Worm (Caenorhabditis elegans) whole organism, L4 larva: ENCODE results near the gene F53B3.5.
"Not testable (repeated sequence)": the region's sequence is repeated elsewhere in the genome, so short reads cannot be mapped to it uniquely, and the experiment has no call there.

Experiments used
- F37D6.2 ChIP-seq: sonication (generic microtip); optimal IDR thresholded peaks from 2 replicates; lab custom pipeline; 2016; ENCODE audit warnings: mild to moderate bottlenecking, missing genetic modification characterization, missing compliant biosample characterization
- F44E2.7 ChIP-seq: fragments of 200-800 bp; sonication (Bioruptor generic); IDR thresholded peaks from 2 replicates; pipeline ENCODE4 v2.1.2; 2022; ENCODE audit warnings: missing genetic modification characterization, missing compliant biosample characterization
- F49E8.2 ChIP-seq: sonication (generic microtip); optimal IDR thresholded peaks from 2 replicates; lab custom pipeline; 2016; ENCODE audit warnings: missing compliant biosample characterization, mild to moderate bottlenecking, missing genetic modification characterization, borderline replicate concordance
- R02D3.7 ChIP-seq: fragments of 150-350 bp; sonication (generic microtip); optimal IDR thresholded peaks from 3 replicates; lab custom pipeline; 2014; ENCODE audit warnings: missing biosample characterization, missing genetic modification characterization
- T20F7.1 ChIP-seq: fragments of 200-800 bp; sonication (Bioruptor generic); optimal IDR thresholded peaks from 2 replicates; lab custom pipeline; 2018; ENCODE audit warnings: mild to moderate bottlenecking, missing genetic modification characterization, missing compliant biosample characterization
- T26A8.4 ChIP-seq: fragments of 200-800 bp; sonication (Bioruptor generic); IDR thresholded peaks from 2 replicates; pipeline ENCODE4 v1.3.6; 2022; ENCODE audit warnings: missing genetic modification characterization, missing compliant biosample characterization
- Y105C5A.15 ChIP-seq: fragments of 200-800 bp; sonication (Bioruptor generic); IDR thresholded peaks from 2 replicates; pipeline ENCODE4 v1.3.6; 2022; ENCODE audit warnings: missing genetic modification characterization, missing compliant biosample characterization
- Y48G9A.11 ChIP-seq: fragments of 200-800 bp; sonication (Bioruptor generic); IDR thresholded peaks from 2 replicates; pipeline ENCODE4 v1.3.6; 2022; ENCODE audit warnings: missing genetic modification reagents, missing genetic modification characterization, missing compliant biosample characterization
- ZK337.2 ChIP-seq: fragments of 200-800 bp; sonication (Bioruptor generic); IDR thresholded peaks from 2 replicates; pipeline ENCODE4 v1.3.6; 2022; ENCODE audit warnings: missing genetic modification reagents, missing genetic modification characterization, missing compliant biosample characterization
- ZK546.5 ChIP-seq, 2 experiments: sonication (generic microtip); optimal IDR thresholded peaks; 2 replicates each; lab custom pipeline; 2017; ENCODE audit warnings: missing biosample characterization in 2 of 2, missing genetic modification characterization in 2 of 2
- aha-1 ChIP-seq: fragments of 150-350 bp; peaks from one replicate; lab custom pipeline; 2014; ENCODE audit warnings: missing biosample characterization, missing genetic modification characterization
- ama-1 ChIP-seq: fragments of 150-350 bp; optimal IDR thresholded peaks from 2 replicates; lab custom pipeline; 2014; ENCODE audit warnings: inconsistent platforms, mixed read lengths
- ceh-28 ChIP-seq: fragments of 150-350 bp; optimal IDR thresholded peaks from 2 replicates; lab custom pipeline; 2014; ENCODE audit warnings: missing biosample characterization, missing genetic modification reagents, missing genetic modification characterization
- ceh-44 ChIP-seq: fragments of 200-800 bp; sonication (Bioruptor generic); IDR thresholded peaks from 2 replicates; pipeline ENCODE4 v1.3.6; 2022; ENCODE audit warnings: missing genetic modification reagents, missing genetic modification characterization, missing compliant biosample characterization
- ces-1 ChIP-seq: fragments of 150-350 bp; sonication (generic microtip); optimal IDR thresholded peaks from 4 replicates; lab custom pipeline; 2014; ENCODE audit warnings: missing biosample characterization, missing genetic modification reagents, missing genetic modification characterization
- cey-2 ChIP-seq: sonication (generic microtip); optimal IDR thresholded peaks from 3 replicates; lab custom pipeline; 2017; ENCODE audit warnings: missing genetic modification characterization, mild to moderate bottlenecking, missing compliant biosample characterization, antibody characterized with exemption, borderline replicate concordance; ENCODE audit not compliant: insufficient read depth
- daf-12 ChIP-seq: fragments of 150-350 bp; optimal IDR thresholded peaks from 2 replicates; lab custom pipeline; 2014; ENCODE audit warnings: missing biosample characterization, missing genetic modification reagents, missing genetic modification characterization
- dmd-8 ChIP-seq: fragments of 200-800 bp; sonication (Bioruptor generic); IDR thresholded peaks from 2 replicates; pipeline ENCODE4 v1.3.6; 2022; ENCODE audit warnings: missing genetic modification characterization, missing compliant biosample characterization
- dpl-1 ChIP-seq: fragments of 150-350 bp; optimal IDR thresholded peaks from 2 replicates; lab custom pipeline; 2014; ENCODE audit warnings: missing biosample characterization, missing genetic modification reagents, missing genetic modification characterization
- egl-27 ChIP-seq: sonication (generic microtip); optimal IDR thresholded peaks from 3 replicates; lab custom pipeline; 2017; ENCODE audit warnings: missing biosample characterization, missing genetic modification reagents, missing genetic modification characterization
- gei-8 ChIP-seq: fragments of 200-800 bp; sonication (Bioruptor generic); optimal IDR thresholded peaks from 2 replicates; lab custom pipeline; 2018; ENCODE audit warnings: mild to moderate bottlenecking, missing genetic modification characterization, missing compliant biosample characterization
- hlh-30 ChIP-seq: sonication (generic microtip); optimal IDR thresholded peaks from 2 replicates; lab custom pipeline; 2017; ENCODE audit warnings: antibody characterized with exemption, mild to moderate bottlenecking, missing genetic modification characterization, missing compliant biosample characterization; ENCODE audit not compliant: insufficient read depth
- lim-7 ChIP-seq: fragments of 200-800 bp; sonication (Bioruptor generic); IDR thresholded peaks from 2 replicates; pipeline ENCODE4 v1.3.6; 2022; ENCODE audit warnings: missing genetic modification characterization, missing compliant biosample characterization
- lin-13 ChIP-seq: fragments of 150-350 bp; optimal IDR thresholded peaks from 2 replicates; lab custom pipeline; 2014; ENCODE audit warnings: missing biosample characterization, missing genetic modification reagents, missing genetic modification characterization
- lin-29 ChIP-seq: fragments of 200-800 bp; sonication (Bioruptor generic); IDR thresholded peaks from 2 replicates; pipeline ENCODE4 v1.3.6; 2022; ENCODE audit warnings: missing genetic modification reagents, missing genetic modification characterization, missing compliant biosample characterization
- madf-9 ChIP-seq: fragments of 200-800 bp; sonication (Bioruptor generic); conservative IDR thresholded peaks from 2 replicates; pipeline ENCODE4 v1.3.6; 2022; ENCODE audit warnings: missing genetic modification reagents, missing genetic modification characterization, missing compliant biosample characterization
- mdt-29 ChIP-seq: fragments of 200-800 bp; sonication (Bioruptor generic); IDR thresholded peaks from 2 replicates; pipeline ENCODE4 v1.3.6; 2022; ENCODE audit warnings: missing genetic modification reagents, missing genetic modification characterization, missing compliant biosample characterization
- mep-1 ChIP-seq: fragments of 150-350 bp; sonication (generic microtip); optimal IDR thresholded peaks from 3 replicates; lab custom pipeline; 2014; ENCODE audit warnings: missing biosample characterization, missing genetic modification characterization
- mxl-3 ChIP-seq: fragments of 200-800 bp; sonication (Bioruptor generic); optimal IDR thresholded peaks from 2 replicates; lab custom pipeline; 2018; ENCODE audit warnings: mild to moderate bottlenecking, missing genetic modification characterization, missing compliant biosample characterization
- nhr-41 ChIP-seq: fragments of 200-800 bp; sonication (Bioruptor generic); IDR thresholded peaks from 2 replicates; pipeline ENCODE4 v1.3.6; 2022; ENCODE audit warnings: missing genetic modification reagents, missing genetic modification characterization, missing compliant biosample characterization
- nhr-48 ChIP-seq: sonication (generic microtip); optimal IDR thresholded peaks from 2 replicates; lab custom pipeline; 2016; ENCODE audit warnings: mild to moderate bottlenecking, missing genetic modification characterization, missing compliant biosample characterization
- pha-4 ChIP-seq, 2 experiments: fragments of 150-350 bp in 1 of 2; fragments of 200-800 bp in 1 of 2; sonication (Bioruptor generic) in 1 of 2; IDR thresholded peaks in 1 of 2; optimal IDR thresholded peaks in 1 of 2; 2 replicates each; pipeline versions ENCODE4 v1.3.6 to Lab custom; 2014 to 2022; ENCODE audit warnings: missing genetic modification characterization in 2 of 2, missing genetic modification reagents in 2 of 2, missing biosample characterization in 1 of 2, missing compliant biosample characterization in 1 of 2
- php-3 ChIP-seq: fragments of 200-800 bp; sonication (Bioruptor generic); IDR thresholded peaks from 2 replicates; pipeline ENCODE4 v1.3.6; 2022; ENCODE audit warnings: missing genetic modification reagents, missing genetic modification characterization, missing compliant biosample characterization
- pqm-1 ChIP-seq: sonication (generic microtip); optimal IDR thresholded peaks from 2 replicates; lab custom pipeline; 2017; ENCODE audit warnings: missing biosample characterization, missing genetic modification characterization
- rbr-2 ChIP-seq: sonication (generic microtip); optimal IDR thresholded peaks from 2 replicates; lab custom pipeline; 2016; ENCODE audit warnings: missing genotype, missing genetic modification characterization, missing compliant biosample characterization
- saeg-2 ChIP-seq: fragments of 200-800 bp; sonication (Bioruptor generic); IDR thresholded peaks from 2 replicates; pipeline ENCODE4 v1.3.6; 2022; ENCODE audit warnings: missing genetic modification reagents, missing genetic modification characterization, missing compliant biosample characterization
- snpc-1.2 ChIP-seq: fragments of 200-800 bp; sonication (Bioruptor generic); IDR thresholded peaks from 2 replicates; pipeline ENCODE4 v1.3.6; 2022; ENCODE audit warnings: missing genetic modification reagents, missing genetic modification characterization, missing compliant biosample characterization
- tra-1 ChIP-seq: fragments of 200-800 bp; sonication (Bioruptor generic); IDR thresholded peaks from 2 replicates; pipeline ENCODE4 v1.3.6; 2022; ENCODE audit warnings: missing genetic modification reagents, missing genetic modification characterization, missing compliant biosample characterization
- unc-62 ChIP-seq, 3 experiments: fragments of 150-350 bp in 1 of 3; sonication (generic microtip); optimal IDR thresholded peaks in 2 of 3; peaks in 1 of 3; 1 replicate in 1 of 3; 2 replicates in 2 of 3; lab custom pipeline; 2014 to 2017; ENCODE audit warnings: missing biosample characterization in 3 of 3, missing genetic modification characterization in 3 of 3, missing genetic modification reagents in 3 of 3, missing genotype in 1 of 3
- vab-7 ChIP-seq: fragments of 200-800 bp; sonication (Bioruptor generic); IDR thresholded peaks from 2 replicates; pipeline ENCODE4 v1.3.6; 2022; ENCODE audit warnings: missing genetic modification reagents, missing genetic modification characterization, missing compliant biosample characterization
- zag-1 ChIP-seq: fragments of 150-350 bp; optimal IDR thresholded peaks from 2 replicates; lab custom pipeline; 2014; ENCODE audit warnings: missing biosample characterization, missing genetic modification characterization
- zfp-2 ChIP-seq: sonication (generic microtip); optimal IDR thresholded peaks from 2 replicates; lab custom pipeline; 2016; ENCODE audit warnings: mild to moderate bottlenecking, missing genetic modification characterization, missing compliant biosample characterization
- zfp-3 ChIP-seq: fragments of 200-800 bp; sonication (Bioruptor generic); conservative IDR thresholded peaks from 2 replicates; pipeline ENCODE4 v1.3.6; 2022; ENCODE audit warnings: missing genetic modification reagents, missing genetic modification characterization, missing compliant biosample characterization
- zip-2 ChIP-seq: fragments of 150-350 bp; optimal IDR thresholded peaks from 2 replicates; lab custom pipeline; 2014; ENCODE audit warnings: missing biosample characterization, missing genetic modification characterization
- ztf-11 ChIP-seq: fragments of 150-350 bp; optimal IDR thresholded peaks from 2 replicates; lab custom pipeline; 2014; ENCODE audit warnings: missing biosample characterization, missing genetic modification characterization
- ztf-7 ChIP-seq: fragments of 150-350 bp; optimal IDR thresholded peaks from 2 replicates; lab custom pipeline; 2014; ENCODE audit warnings: missing biosample characterization, missing genetic modification characterization

The F53B3.5 gene

ce11 chrX:2895646-2896045, 16.3 kb upstream of the F53B3.5 start:
- TF ChIP-seq unc-62 (GFP tag; optimal IDR thresholded peaks at IDR 0.05 in 1 of 2; lab: Kevin White, UChicago) (peak in 1 of 2 experiments; percentile 38), unc-62 (tag; optimal IDR thresholded peaks at IDR 0.05; lab: Kevin White, UChicago) (no peak), zag-1 (tag; lab: Kevin White, UChicago) (no peak), ZK546.5 (tag; optimal IDR thresholded peaks at IDR 0.05; lab: Kevin White, UChicago) (no peak), aha-1 (tag; lab: Kevin White, UChicago) (peak; percentile 92), F44E2.7 (no peak), pqm-1 (no peak), T20F7.1 (GFP tag; lab: Kevin White, UChicago) (no peak), T26A8.4 (no peak), snpc-1.2 (GFP tag; lab: Robert Waterston, UW) (no peak), zfp-2 (tag; lab: Kevin White, UChicago) (no peak), hlh-30 (tag; lab: Kevin White, UChicago) (peak; percentile 15), nhr-41 (GFP tag; lab: Robert Waterston, UW) (no peak)
- TF ChIP-seq, all 104 proteins: peak for 3

DNA sequence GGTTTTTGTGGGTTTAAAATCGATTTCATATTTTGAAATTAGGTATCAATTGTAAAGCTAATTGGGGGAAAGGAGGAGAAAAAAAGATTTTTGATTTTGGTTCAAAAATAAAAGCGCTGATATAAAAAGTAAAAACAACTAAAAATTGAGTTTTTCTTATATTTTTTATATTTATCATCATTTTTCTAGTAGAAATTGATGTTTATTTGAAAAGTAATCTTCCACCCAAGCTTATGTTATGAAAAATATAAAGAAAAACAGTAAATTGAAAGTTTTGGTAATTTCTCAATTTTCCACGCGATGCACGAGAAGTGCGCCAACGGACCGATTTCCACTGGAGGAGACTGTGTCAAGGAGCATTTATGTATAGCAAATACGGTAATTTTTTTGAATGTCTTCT, 14.9 kb upstream of the F53B3.5 start, which contains the start of gene B0410.1:
TSS of gene B0410.1 (plus strand) at position 301 of the 400 bp plus-strand sequence.
- not testable (repeated sequence) for TF ChIP-seq rbr-2 (tag; lab: Kevin White, UChicago); F49E8.2 (tag; lab: Kevin White, UChicago); lim-7 (GFP tag; lab: Robert Waterston, UW)

DNA sequence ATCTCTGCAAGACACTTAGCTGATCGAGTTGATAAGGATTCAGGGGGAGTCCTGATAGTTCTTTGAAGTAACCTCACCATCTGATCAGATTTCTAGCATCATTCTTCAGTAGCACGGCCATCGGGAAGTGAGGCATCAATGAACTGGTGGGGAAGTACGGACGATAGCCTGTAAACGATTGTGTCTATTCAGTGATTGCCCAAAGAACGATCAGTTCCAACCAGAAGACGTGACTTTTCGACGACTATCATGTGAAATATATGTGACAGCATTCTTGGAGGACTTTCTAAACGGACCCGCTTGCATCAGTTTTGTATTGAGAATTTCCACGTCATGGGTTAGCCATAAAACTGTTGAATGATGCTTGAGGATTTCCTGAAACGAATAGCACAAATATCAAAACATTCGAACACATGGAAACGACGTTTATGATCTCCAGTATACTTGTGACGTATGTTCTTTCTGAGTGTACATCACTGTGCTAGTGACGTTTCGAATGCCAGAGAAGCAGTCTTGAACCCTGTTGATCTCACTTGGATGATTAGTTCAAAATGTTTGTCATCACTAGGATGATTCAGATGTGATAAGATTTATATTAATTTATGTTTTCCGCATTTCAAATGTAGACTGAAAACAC, 13.8 kb upstream of the F53B3.5 start:
- TF ChIP-seq ces-1 = no peak
- peak; percentile 9 for TF ChIP-seq mxl-3
- no peak for TF ChIP-seq Y105C5A.15 (GFP tag; lab: Robert Waterston, UW)
- no peak for TF ChIP-seq ceh-28 (tag; lab: Kevin White, UChicago)
- TF ChIP-seq F37D6.2 (tag; lab: Kevin White, UChicago) = no peak
- TF ChIP-seq dmd-8 (GFP tag; lab: Robert Waterston, UW) = no peak
- TF ChIP-seq ztf-7 (tag; lab: Kevin White, UChicago) = no peak
- no peak for TF ChIP-seq egl-27 (tag; lab: Kevin White, UChicago)
- no peak for TF ChIP-seq dpl-1
- TF ChIP-seq gei-8 (GFP tag; lab: Kevin White, UChicago) = no peak
- no peak for TF ChIP-seq zip-2 (tag; lab: Kevin White, UChicago)
- TF ChIP-seq saeg-2 (GFP tag; lab: Robert Waterston, UW) = no peak
- TF ChIP-seq ZK337.2 (GFP tag; lab: Robert Waterston, UW) = no peak
- TF ChIP-seq mdt-29 (GFP tag; lab: Robert Waterston, UW) = no peak
- no peak for TF ChIP-seq snpc-1.2 (GFP tag; lab: Robert Waterston, UW)
- no peak for TF ChIP-seq php-3
- no peak for TF ChIP-seq pha-4 (GFP tag; IDR thresholded peaks at IDR 0.05; lab: Robert Waterston, UW)
- no peak for TF ChIP-seq pha-4 (tag; optimal IDR thresholded peaks at IDR 0.05; lab: Kevin White, UChicago)
- TF ChIP-seq daf-12 = no peak
- no peak for TF ChIP-seq nhr-41 (GFP tag; lab: Robert Waterston, UW)
- no peak for TF ChIP-seq mep-1 (tag; lab: Kevin White, UChicago)
- TF ChIP-seq cey-2 (tag; lab: Kevin White, UChicago) = no peak
- TF ChIP-seq ama-1 = no peak
- no peak for TF ChIP-seq lin-29 (GFP tag; lab: Robert Waterston, UW)
- TF ChIP-seq R02D3.7 (tag; lab: Kevin White, UChicago) = no peak
- no peak for TF ChIP-seq zag-1 (tag; lab: Kevin White, UChicago)
- no peak for TF ChIP-seq tra-1 (GFP tag; lab: Robert Waterston, UW)
- TF ChIP-seq vab-7 (GFP tag; lab: Robert Waterston, UW) = no peak
- no peak for TF ChIP-seq lin-13 (GFP tag; lab: Kevin White, UChicago)
- no peak for TF ChIP-seq Y48G9A.11 (GFP tag; lab: Robert Waterston, UW)
- 0 out of 2 replicates have a peak, but pooled peaks have one; percentile 15 for TF ChIP-seq zfp-3
- TF ChIP-seq madf-9 (GFP tag; lab: Robert Waterston, UW) = no peak
- peak; percentile 71 for TF ChIP-seq nhr-48 (tag; lab: Kevin White, UChicago)
- TF ChIP-seq ceh-44 (GFP tag; lab: Robert Waterston, UW) = no peak
- no peak for TF ChIP-seq ztf-11 (tag; lab: Kevin White, UChicago)
- TF ChIP-seq F44E2.7 = no peak
